Worm (Caenorhabditis elegans): ENCODE measurements around the gene T18D3.5.
A peak's percentile ranks its signal among the peaks of the same experiment; 100 is the strongest.

T18D3.5 gene

DNA sequence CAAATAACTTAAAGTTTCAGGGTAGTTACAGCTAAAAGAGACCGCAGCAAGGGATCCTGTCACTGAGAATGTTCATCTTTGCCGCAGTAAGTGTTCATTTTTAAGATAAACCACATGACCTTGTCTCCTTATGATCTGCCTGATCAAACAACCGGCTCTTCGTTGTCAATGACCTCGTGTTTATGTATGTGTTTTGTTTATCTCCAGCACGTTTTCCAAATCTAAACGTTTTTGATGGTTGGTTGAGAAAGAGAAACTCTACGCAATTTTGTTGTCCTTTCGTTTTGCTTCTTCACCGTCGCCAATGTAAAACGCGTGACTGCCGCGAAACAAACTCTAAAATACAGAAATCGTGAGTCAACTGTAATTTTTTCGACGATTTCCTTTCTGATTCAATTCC is 29.5 kb upstream of the T18D3.5 start, which contains the start of gene tsct-1:
Gene tsct-1, plus strand, starts transcription at position 12 of the 400 bp plus-strand sequence.
- TF ChIP-seq nhr-71 (tag; optimal IDR thresholded peaks at IDR 0.05), result no peak
- TF ChIP-seq nhr-12 (tag; optimal IDR thresholded peaks at IDR 0.05), result no peak
- TF ChIP-seq unc-62 (GFP tag; optimal IDR thresholded peaks at IDR 0.05), result no peak
- TF ChIP-seq skn-1 (tag; optimal IDR thresholded peaks at IDR 0.05), result no peak
- TF ChIP-seq tbx-2 (tag; optimal IDR thresholded peaks at IDR 0.05), result no peak
- TF ChIP-seq ces-1 (GFP tag; optimal IDR thresholded peaks at IDR 0.05), result no peak
- TF ChIP-seq nhr-19 (GFP tag; conservative IDR thresholded peaks at IDR 0.05), result peak; percentile 16; the same call in 1 of the 2 replicates
- no peak for TF ChIP-seq pag-3 (tag; optimal IDR thresholded peaks at IDR 0.05; ENCODE audit: borderline replicate concordance, insufficient read depth)
- TF ChIP-seq aha-1 (tag; optimal IDR thresholded peaks at IDR 0.05), result no peak
- TF ChIP-seq isw-1 (GFP tag; IDR thresholded peaks at IDR 0.05), result no peak
- TF ChIP-seq sup-37 (GFP tag; optimal IDR thresholded peaks at IDR 0.05), result no peak
- no peak for TF ChIP-seq lir-3 (tag; optimal IDR thresholded peaks at IDR 0.05; ENCODE audit: poor library complexity)
- no peak for TF ChIP-seq ceh-88 (GFP tag; IDR thresholded peaks at IDR 0.05)
- no peak for TF ChIP-seq nhr-47 (tag; optimal IDR thresholded peaks at IDR 0.05)
- no peak for TF ChIP-seq nhr-84 (tag; optimal IDR thresholded peaks at IDR 0.05)
- TF ChIP-seq zip-4 (GFP tag; optimal IDR thresholded peaks at IDR 0.05), result no peak
- peak in 1 of 2 experiments; percentile 35 for TF ChIP-seq mdl-1 (tag; optimal IDR thresholded peaks at IDR 0.05)
- TF ChIP-seq rnt-1 (tag; optimal IDR thresholded peaks at IDR 0.05), result no peak
- TF ChIP-seq nhr-28 (tag; optimal IDR thresholded peaks at IDR 0.05), result no peak
- no peak for TF ChIP-seq ceh-8 (GFP tag; optimal IDR thresholded peaks at IDR 0.05)
- no peak for TF ChIP-seq lin-13 (GFP tag; optimal IDR thresholded peaks at IDR 0.05)
- TF ChIP-seq lin-35 (GFP tag; optimal IDR thresholded peaks at IDR 0.05), result peak in 1 of 2 experiments; percentile 4
- TF ChIP-seq lin-15B (tag; optimal IDR thresholded peaks at IDR 0.05), result no peak

DNA sequence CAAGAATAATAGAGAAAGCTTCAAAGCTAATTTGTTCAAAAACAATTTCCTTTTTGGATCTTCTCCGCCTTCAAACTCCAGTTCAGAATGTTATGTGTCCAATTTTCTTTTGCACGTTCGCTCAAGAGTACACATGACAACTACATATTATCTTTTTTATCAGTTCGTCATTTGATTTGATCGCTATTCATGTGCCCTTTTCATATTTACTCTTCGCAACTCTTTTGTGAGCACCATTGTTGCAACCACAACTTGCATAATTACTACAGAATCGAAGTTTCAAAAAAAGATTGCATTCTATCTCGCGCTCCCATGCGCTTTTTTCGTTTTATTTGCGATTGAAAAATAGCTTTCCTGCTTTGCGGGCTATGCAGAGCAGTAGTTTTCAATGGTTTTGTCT is 28.4 kb upstream of the T18D3.5 start:
- TF ChIP-seq elt-2 (tag; optimal IDR thresholded peaks at IDR 0.05) (peak; percentile 32), pax-3 (tag; optimal IDR thresholded peaks at IDR 0.05) (no peak), aly-2 (tag; optimal IDR thresholded peaks at IDR 0.05) (no peak), irx-1 (tag; optimal IDR thresholded peaks at IDR 0.05) (no peak), nhr-76 (tag; optimal IDR thresholded peaks at IDR 0.05) (no peak), mep-1 (tag; optimal IDR thresholded peaks at IDR 0.05) (no peak), lin-15B (tag; optimal IDR thresholded peaks at IDR 0.05) (no peak), ets-5 (GFP tag; IDR thresholded peaks at IDR 0.05) (no peak), ztf-4 (tag; optimal IDR thresholded peaks at IDR 0.05) (no peak), dsc-1 (tag; optimal IDR thresholded peaks at IDR 0.05) (no peak), lin-35 (GFP tag; optimal IDR thresholded peaks at IDR 0.05) (peak in 1 of 2 experiments; percentile 4), rnt-1 (tag; optimal IDR thresholded peaks at IDR 0.05) (no peak)

DNA sequence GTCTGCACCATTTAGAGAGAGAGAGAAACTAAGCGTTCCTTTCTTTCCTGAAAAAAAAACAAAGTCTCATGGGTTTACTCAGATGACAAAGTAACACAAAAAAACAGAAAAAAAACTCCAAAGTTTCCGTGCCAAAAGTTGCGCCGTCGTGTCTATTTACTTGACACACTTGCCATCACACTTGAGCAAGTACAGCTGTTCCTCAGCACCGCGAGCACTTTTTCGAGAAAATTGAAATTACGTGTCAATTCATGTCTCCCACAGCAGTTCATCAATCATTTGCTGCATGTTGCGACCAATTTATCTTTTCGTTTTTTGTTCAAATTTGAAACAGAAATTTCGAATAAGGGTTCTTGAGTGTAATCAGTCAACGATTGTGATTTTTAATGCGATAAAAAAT is 27.1 kb upstream of the T18D3.5 start:
- peak; percentile 19 for TF ChIP-seq dsc-1 (tag; optimal IDR thresholded peaks at IDR 0.05)
- TF ChIP-seq nhr-76 (tag; optimal IDR thresholded peaks at IDR 0.05), result no peak

DNA sequence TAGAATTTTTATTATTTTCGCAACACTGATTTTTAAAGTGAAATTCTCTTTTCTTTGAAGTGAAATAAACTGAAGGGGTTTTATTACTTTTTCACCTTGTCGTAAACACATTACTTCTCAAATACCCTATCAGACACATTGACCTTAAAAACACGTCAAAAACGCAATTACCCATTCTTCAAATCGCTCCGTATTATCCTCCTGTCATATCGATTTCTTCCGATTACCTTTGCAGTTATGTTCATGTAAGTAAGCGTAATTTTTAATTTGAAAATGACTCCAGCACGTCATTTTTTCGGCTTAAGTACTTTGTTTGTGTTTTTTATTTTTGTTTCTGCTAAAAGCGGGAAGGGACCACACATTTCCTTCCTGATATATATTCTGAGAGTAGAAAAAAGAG is 25.3 kb upstream of the T18D3.5 start:
- TF ChIP-seq nhr-85 (tag), result no peak
- TF ChIP-seq unc-130 (tag; optimal IDR thresholded peaks at IDR 0.05), result no peak
- TF ChIP-seq elt-3 (tag; optimal IDR thresholded peaks at IDR 0.05), result no peak
- no peak for TF ChIP-seq mep-1 (tag; optimal IDR thresholded peaks at IDR 0.05)
- no peak for TF ChIP-seq tlp-1 (tag; optimal IDR thresholded peaks at IDR 0.05)
- TF ChIP-seq efl-1 (optimal IDR thresholded peaks at IDR 0.05), result no peak
- TF ChIP-seq efl-1 (GFP tag; optimal IDR thresholded peaks at IDR 0.05 in 1 of 2), result peak in 1 of 2 experiments; percentile 55
- no peak for TF ChIP-seq unc-62 (GFP tag; optimal IDR thresholded peaks at IDR 0.05)
- no peak for TF ChIP-seq C16A3.4 (tag; optimal IDR thresholded peaks at IDR 0.05)
- TF ChIP-seq nhr-237 (tag; optimal IDR thresholded peaks at IDR 0.05), result no peak
